Worm (Caenorhabditis elegans): ENCODE data around the gene Y54G11A.14.
"Not testable (repeated sequence)": the region's sequence is repeated elsewhere in the genome, so short reads cannot be mapped to it uniquely, and the experiment has no call there.

DNA sequence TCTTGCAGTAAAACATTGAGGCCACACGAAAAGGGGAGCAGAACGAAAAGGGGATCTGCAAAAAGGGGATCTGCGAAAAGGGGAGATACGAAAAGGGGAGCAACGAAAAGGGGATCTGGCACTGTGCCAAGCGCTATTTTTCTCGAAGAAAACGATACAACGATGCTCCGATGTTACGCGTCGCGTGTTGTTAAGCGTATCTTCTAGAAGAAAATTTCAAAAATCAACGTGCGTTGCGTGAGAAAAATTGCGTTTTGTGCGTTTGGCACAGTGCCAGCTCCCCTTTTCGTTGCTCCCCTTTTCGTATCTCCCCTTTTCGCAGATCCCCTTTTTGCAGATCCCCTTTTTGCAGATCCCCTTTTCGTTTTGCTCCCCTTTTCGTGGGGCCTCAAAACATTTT is 28.3 kb downstream of the Y54G11A.14 start, which contains the start of gene Y54G11A.9:
- not testable (repeated sequence) for TF ChIP-seq pax-3 (tag; optimal IDR thresholded peaks at IDR 0.05); isw-1 (GFP tag; IDR thresholded peaks at IDR 0.05)
